Fruit fly (Drosophila melanogaster): Measurements from ENCODE around the gene CG45101.

The CG45101 gene

dm6 chr3L:11089805-11090440 is 25.1 kb downstream of the CG45101 start (continued):
- peak; percentile 96 for TF ChIP-seq gem (tag; optimal IDR thresholded peaks at IDR 0.05)
- peak; percentile 64 for TF ChIP-seq CG12744 (GFP tag; optimal IDR thresholded peaks at IDR 0.05)
- TF ChIP-seq phol (tag; optimal IDR thresholded peaks at IDR 0.05) = peak; percentile 91
- peak; percentile 89 for TF ChIP-seq dmrt11E (tag; optimal IDR thresholded peaks at IDR 0.05)
- peak; percentile 67 for TF ChIP-seq shn (GFP tag; optimal IDR thresholded peaks at IDR 0.05)
- peak; percentile 86 for TF ChIP-seq CG4360 (GFP tag; IDR thresholded peaks at IDR 0.05)
- peak; percentile 79 for TF ChIP-seq vvl (GFP tag; IDR thresholded peaks at IDR 0.05)
- TF ChIP-seq dpn (GFP tag; optimal IDR thresholded peaks at IDR 0.05) = peak; percentile 73 to 88
- peak; percentile 90 for TF ChIP-seq kay (GFP tag; optimal IDR thresholded peaks at IDR 0.05)
- TF ChIP-seq pros (GFP tag; optimal IDR thresholded peaks at IDR 0.05) = peak; percentile 27
- no peak for TF ChIP-seq MESR4 (GFP tag; optimal IDR thresholded peaks at IDR 0.05)
- TF ChIP-seq jumu (GFP tag; optimal IDR thresholded peaks at IDR 0.05) = peak; percentile 68
- peak; percentile 25 for TF ChIP-seq Neu2 (GFP tag; optimal IDR thresholded peaks at IDR 0.05; ENCODE audit: borderline replicate concordance)
- TF ChIP-seq CG3065 (GFP tag; optimal IDR thresholded peaks at IDR 0.05) = peak; percentile 68
- peak; percentile 87 for TF ChIP-seq CG1602 (GFP tag; optimal IDR thresholded peaks at IDR 0.05)
- peak; percentile 49 for TF ChIP-seq CG4730 (GFP tag; IDR thresholded peaks at IDR 0.05)
- peak; percentile 65 for TF ChIP-seq CG4404 (GFP tag; IDR thresholded peaks at IDR 0.05)
- peak; percentile 23 for TF ChIP-seq CG9876 (GFP tag; optimal IDR thresholded peaks at IDR 0.05)
- TF ChIP-seq unpg (GFP tag; optimal IDR thresholded peaks at IDR 0.05) = peak; percentile 86
- TF ChIP-seq Pdp1 (GFP tag; optimal IDR thresholded peaks at IDR 0.05) = peak; percentile 73 to 84
- peak; percentile 20 for TF ChIP-seq Hey (tag; optimal IDR thresholded peaks at IDR 0.05)
- TF ChIP-seq crol (GFP tag; IDR thresholded peaks at IDR 0.05) = no peak
- peak; percentile 59 for TF ChIP-seq nerfin-1 (tag; optimal IDR thresholded peaks at IDR 0.05)
- TF ChIP-seq Gug (GFP tag; IDR thresholded peaks at IDR 0.05) = peak; percentile 54; the same call in 3 of the 4 replicates
- peak; percentile 39 for TF ChIP-seq CG9797 (GFP tag; optimal IDR thresholded peaks at IDR 0.05)
- peak; percentile 47; the same call in 1 of the 3 replicates for TF ChIP-seq CG14860 (GFP tag; IDR thresholded peaks at IDR 0.05; ENCODE audit: partially characterized antibody)
- TF ChIP-seq CG18764 (GFP tag; optimal IDR thresholded peaks at IDR 0.05) = peak; percentile 81
- 0 out of 2 replicates have a peak, but pooled peaks have one; percentile 8 for TF ChIP-seq toy (GFP tag; IDR thresholded peaks at IDR 0.05)
- no peak for TF ChIP-seq ftz-f1 (GFP tag; optimal IDR thresholded peaks at IDR 0.05)
- peak; percentile 62 for TF ChIP-seq D19B (GFP tag; optimal IDR thresholded peaks at IDR 0.05)
- peak; percentile 66 for TF ChIP-seq lbe (GFP tag; optimal IDR thresholded peaks at IDR 0.05)
- peak; percentile 76 for TF ChIP-seq CG2120 (GFP tag; optimal IDR thresholded peaks at IDR 0.05)
- peak; percentile 89 for TF ChIP-seq fd96Cb (tag; optimal IDR thresholded peaks at IDR 0.05)
- TF ChIP-seq CG42726 (GFP tag; IDR thresholded peaks at IDR 0.05; ENCODE audit: partially characterized antibody) = no peak
- TF ChIP-seq sisA (GFP tag; IDR thresholded peaks at IDR 0.05) = peak; percentile 74
- peak; percentile 45 for TF ChIP-seq CG9817 (tag; optimal IDR thresholded peaks at IDR 0.05)
- peak; percentile 61 for TF ChIP-seq CG15073 (GFP tag; optimal IDR thresholded peaks at IDR 0.05)
- peak; percentile 77 for TF ChIP-seq Mad (GFP tag; optimal IDR thresholded peaks at IDR 0.05)
- peak; percentile 3 for TF ChIP-seq CG12769 (tag; optimal IDR thresholded peaks at IDR 0.05)
- TF ChIP-seq CG7839 (tag; optimal IDR thresholded peaks at IDR 0.05) = peak; percentile 97
- peak; percentile 92 for TF ChIP-seq CG10209 (GFP tag; optimal IDR thresholded peaks at IDR 0.05)
- TF ChIP-seq Hand (GFP tag; optimal IDR thresholded peaks at IDR 0.05) = peak; percentile 82
- peak; percentile 41 for TF ChIP-seq maf-S (GFP tag; optimal IDR thresholded peaks at IDR 0.05)
- TF ChIP-seq dmrt99B (tag; optimal IDR thresholded peaks at IDR 0.05) = peak; percentile 94
- TF ChIP-seq CG4424 (GFP tag; optimal IDR thresholded peaks at IDR 0.05) = peak; percentile 94
- peak; percentile 75 for TF ChIP-seq CG13123 (GFP tag; optimal IDR thresholded peaks at IDR 0.05)
- TF ChIP-seq ro (GFP tag; IDR thresholded peaks at IDR 0.05) = peak; percentile 71; the same call in 1 of the 2 replicates
- peak; percentile 36 for TF ChIP-seq ap (GFP tag; IDR thresholded peaks at IDR 0.05)
- peak; percentile 65 for TF ChIP-seq Elba2 (GFP tag; optimal IDR thresholded peaks at IDR 0.05)

Data from whole organism, embryonic.